Fruit fly (Drosophila melanogaster): Measurements from ENCODE around the gene CG31715.

The CG31715 gene

DNA sequence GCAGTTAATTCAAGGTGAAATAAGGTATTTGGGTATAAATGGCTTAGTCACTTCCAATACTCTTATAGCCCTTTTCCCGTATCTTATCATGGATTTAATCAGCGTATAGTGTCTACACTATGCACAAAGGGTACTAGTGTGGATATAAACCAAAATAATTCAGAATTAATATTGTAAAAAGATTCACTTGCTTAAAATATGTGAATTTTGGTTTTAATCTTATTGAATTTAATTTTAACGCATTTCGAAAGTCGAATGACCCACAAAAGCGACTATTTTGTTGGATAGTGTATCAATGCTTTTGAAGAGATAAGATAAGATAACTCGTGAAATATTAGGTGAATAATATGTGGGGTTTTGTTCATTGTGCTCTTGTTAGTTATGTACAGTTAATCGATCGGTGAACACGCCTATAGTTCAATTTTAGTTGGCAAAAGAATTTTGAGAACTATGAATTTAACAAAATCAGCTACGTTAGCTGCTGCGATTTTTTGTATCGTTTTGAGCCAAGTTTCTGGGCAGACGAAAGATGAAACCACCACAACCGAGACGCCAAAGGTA, 40.6 kb downstream of the CG31715 start, which contains the start of gene CG5096 (continued):
- TF ChIP-seq CG9609 (GFP tag; optimal IDR thresholded peaks at IDR 0.05), result peak; percentile 53
- TF ChIP-seq hb (GFP tag; IDR thresholded peaks at IDR 0.05; ENCODE audit: partially characterized antibody), result no peak
- peak; percentile 46 for TF ChIP-seq CG30020 (tag; optimal IDR thresholded peaks at IDR 0.05)
- peak; percentile 75 for TF ChIP-seq trem (tag; optimal IDR thresholded peaks at IDR 0.05)
- peak; percentile 67 for TF ChIP-seq CG1647 (GFP tag; optimal IDR thresholded peaks at IDR 0.05)
- no peak for TF ChIP-seq Lhr (GFP tag; optimal IDR thresholded peaks at IDR 0.05)
- peak; percentile 76 for TF ChIP-seq HLH54F (GFP tag; optimal IDR thresholded peaks at IDR 0.05)
- TF ChIP-seq TFAM (GFP tag; optimal IDR thresholded peaks at IDR 0.05), result no peak
- TF ChIP-seq bigmax (GFP tag; optimal IDR thresholded peaks at IDR 0.05), result peak; percentile 40
- no peak for TF ChIP-seq CG14860 (GFP tag; IDR thresholded peaks at IDR 0.05; ENCODE audit: partially characterized antibody)
- peak; percentile 23 for TF ChIP-seq gcm2 (GFP tag; optimal IDR thresholded peaks at IDR 0.05)
- no peak for TF ChIP-seq CG33557 (GFP tag; optimal IDR thresholded peaks at IDR 0.05)
- peak; percentile 76 for TF ChIP-seq Nf-YA (GFP tag; IDR thresholded peaks at IDR 0.05)
- TF ChIP-seq sd (tag; optimal IDR thresholded peaks at IDR 0.05), result peak; percentile 91
- TF ChIP-seq CG3407 (GFP tag; optimal IDR thresholded peaks at IDR 0.05), result peak; percentile 49
- TF ChIP-seq NC2α (GFP tag; optimal IDR thresholded peaks at IDR 0.05), result peak; percentile 33
- peak; percentile 94 for TF ChIP-seq tap (tag; optimal IDR thresholded peaks at IDR 0.05)
- peak; percentile 84 for TF ChIP-seq CG1233 (GFP tag; optimal IDR thresholded peaks at IDR 0.05)
- peak; percentile 74; the same call in 1 of the 2 replicates for TF ChIP-seq toy (GFP tag; IDR thresholded peaks at IDR 0.05)
- peak; percentile 49 for TF ChIP-seq CG2116 (GFP tag; optimal IDR thresholded peaks at IDR 0.05)
- peak; percentile 70 for TF ChIP-seq Atf-2 (GFP tag; optimal IDR thresholded peaks at IDR 0.05)
- TF ChIP-seq Sox102F (GFP tag; optimal IDR thresholded peaks at IDR 0.05), result peak; percentile 91
- TF ChIP-seq Adf1 (GFP tag; IDR thresholded peaks at IDR 0.05), result peak; percentile 76
- no peak for TF ChIP-seq gt (GFP tag; IDR thresholded peaks at IDR 0.05)
- TF ChIP-seq lilli (GFP tag; optimal IDR thresholded peaks at IDR 0.05), result peak; percentile 93
- peak; percentile 58 to 93 for TF ChIP-seq Hr51 (GFP tag; optimal IDR thresholded peaks at IDR 0.05)
- peak; percentile 53; the same call in 1 of the 2 replicates for TF ChIP-seq bowl (GFP tag; IDR thresholded peaks at IDR 0.05)
- no peak for TF ChIP-seq mld (GFP tag; IDR thresholded peaks at IDR 0.05; ENCODE audit: partially characterized antibody)
- peak; percentile 91 for TF ChIP-seq Meics (GFP tag; optimal IDR thresholded peaks at IDR 0.05)
- 0 out of 2 replicates have a peak, but pooled peaks have one; percentile 60 for TF ChIP-seq CG16779 (GFP tag; IDR thresholded peaks at IDR 0.05)
- peak; percentile 82 for TF ChIP-seq CG12744 (GFP tag; optimal IDR thresholded peaks at IDR 0.05)
- TF ChIP-seq tll (GFP tag; optimal IDR thresholded peaks at IDR 0.05), result no peak
- TF ChIP-seq CG12391 (tag; optimal IDR thresholded peaks at IDR 0.05), result peak; percentile 91
- TF ChIP-seq lbe (GFP tag; optimal IDR thresholded peaks at IDR 0.05), result peak; percentile 62
- peak; percentile 83 for TF ChIP-seq CG15601 (tag; optimal IDR thresholded peaks at IDR 0.05)
- TF ChIP-seq CG16813 (GFP tag; IDR thresholded peaks at IDR 0.05; ENCODE audit: partially characterized antibody), result no peak
- TF ChIP-seq CG10321 (GFP tag; IDR thresholded peaks at IDR 0.05), result peak; percentile 59; the same call in 1 of the 2 replicates
- no peak for TF ChIP-seq inv (GFP tag; IDR thresholded peaks at IDR 0.05; ENCODE audit: partially characterized antibody)
- TF ChIP-seq CG12942 (GFP tag; optimal IDR thresholded peaks at IDR 0.05), result peak; percentile 76
- TF ChIP-seq wek (GFP tag; optimal IDR thresholded peaks at IDR 0.05), result peak; percentile 48
- peak; percentile 80 for TF ChIP-seq CG4730 (GFP tag; IDR thresholded peaks at IDR 0.05)
- peak; percentile 74 for TF ChIP-seq Nf-YB (GFP tag; optimal IDR thresholded peaks at IDR 0.05)
- peak; percentile 79 for TF ChIP-seq CG9727 (GFP tag; optimal IDR thresholded peaks at IDR 0.05)
- peak; percentile 76 for TF ChIP-seq CG1602 (GFP tag; optimal IDR thresholded peaks at IDR 0.05)
- TF ChIP-seq h (optimal IDR thresholded peaks at IDR 0.05), result no peak
- TF ChIP-seq en (GFP tag; optimal IDR thresholded peaks at IDR 0.05), result peak; percentile 72
- no peak; the same call in 2 of the 3 replicates for TF ChIP-seq gce (GFP tag; IDR thresholded peaks at IDR 0.05)
- TF ChIP-seq CG18764 (GFP tag; optimal IDR thresholded peaks at IDR 0.05), result peak; percentile 68
- TF ChIP-seq Ssrp (tag; optimal IDR thresholded peaks at IDR 0.05), result peak; percentile 62
